Worm (Caenorhabditis elegans): Measurements from ENCODE around the gene C47D12.4.

- TF ChIP-seq mep-1 (tag; optimal IDR thresholded peaks at IDR 0.05) (no peak), lin-13 (GFP tag; optimal IDR thresholded peaks at IDR 0.05) (no peak), sox-4 (tag; optimal IDR thresholded peaks at IDR 0.05) (no peak), nhr-28 (tag; optimal IDR thresholded peaks at IDR 0.05) (no peak), lsy-2 (tag; optimal IDR thresholded peaks at IDR 0.05) (no peak), pqm-1 (tag; optimal IDR thresholded peaks at IDR 0.05) (no peak), nhr-11 (tag; optimal IDR thresholded peaks at IDR 0.05) (no peak), ztf-11 (tag; optimal IDR thresholded peaks at IDR 0.05) (no peak), ces-1 (GFP tag; optimal IDR thresholded peaks at IDR 0.05) (no peak), alr-1 (tag; optimal IDR thresholded peaks at IDR 0.05; ENCODE audit: borderline replicate concordance) (no peak), skn-1 (tag; optimal IDR thresholded peaks at IDR 0.05) (no peak), nhr-12 (tag; optimal IDR thresholded peaks at IDR 0.05) (no peak), fos-1 (tag; optimal IDR thresholded peaks at IDR 0.05) (no peak), mdl-1 (tag; optimal IDR thresholded peaks at IDR 0.05) (no peak)
These were observed 6.4 kb downstream of the C47D12.4 start for ce11 chrII:11688011-11688410.

All from whole organism, L1 larva.